Worm (Caenorhabditis elegans): ENCODE measurements around the gene srh-223.

ce11 chrIV:3994318-3994717, 12.6 kb downstream of the srh-223 start, which contains the start of gene F47C12.13:
- TF ChIP-seq nhr-11 (tag; optimal IDR thresholded peaks at IDR 0.05), result no peak
- no peak for TF ChIP-seq unc-55 (GFP tag; optimal IDR thresholded peaks at IDR 0.05)
- TF ChIP-seq ceh-34 (tag; optimal IDR thresholded peaks at IDR 0.05), result no peak
- TF ChIP-seq pag-3 (tag; optimal IDR thresholded peaks at IDR 0.05; ENCODE audit: borderline replicate concordance), result no peak
- TF ChIP-seq fkh-10 (GFP tag; optimal IDR thresholded peaks at IDR 0.05), result no peak
- TF ChIP-seq ceh-2 (tag; optimal IDR thresholded peaks at IDR 0.05), result no peak
- no peak for TF ChIP-seq hlh-8 (tag; optimal IDR thresholded peaks at IDR 0.05)
- TF ChIP-seq tbx-2 (tag; optimal IDR thresholded peaks at IDR 0.05), result no peak
- no peak for TF ChIP-seq pqm-1 (tag; optimal IDR thresholded peaks at IDR 0.05)
- no peak for TF ChIP-seq odd-2 (tag; optimal IDR thresholded peaks at IDR 0.05)
- no peak for TF ChIP-seq ceh-22 (tag; optimal IDR thresholded peaks at IDR 0.05)
- no peak for TF ChIP-seq pha-4 (tag; optimal IDR thresholded peaks at IDR 0.05)
- no peak for TF ChIP-seq sox-2 (GFP tag; IDR thresholded peaks at IDR 0.05)
- no peak for TF ChIP-seq rnt-1 (tag; optimal IDR thresholded peaks at IDR 0.05)

Data from whole organism, late embryonic.